Worm (Caenorhabditis elegans) whole organism, mixed stage, embryonic: Measurements from ENCODE around the gene T19C9.8.

Experiments
- M03D4.4 ChIP-seq: sonication (generic microtip); optimal IDR thresholded peaks from 2 replicates; lab custom pipeline; 2017; ENCODE audit warnings: mild to moderate bottlenecking, missing genetic modification characterization, missing compliant biosample characterization
- bed-3 ChIP-seq: fragments of 200-800 bp; sonication (Bioruptor generic); optimal IDR thresholded peaks from 3 replicates; lab custom pipeline; 2018; ENCODE audit warnings: mild to moderate bottlenecking, missing genetic modification characterization, moderate library complexity, missing compliant biosample characterization
- blmp-1 ChIP-seq: fragments of 150-350 bp; optimal IDR thresholded peaks from 2 replicates; lab custom pipeline; 2014; ENCODE audit warnings: missing biosample characterization, missing genetic modification characterization
- ceh-39 ChIP-seq: fragments of 150-350 bp; optimal IDR thresholded peaks from 2 replicates; lab custom pipeline; 2014; ENCODE audit warnings: missing biosample characterization, missing genetic modification characterization
- ceh-43 ChIP-seq: fragments of 200-800 bp; sonication (Bioruptor generic); optimal IDR thresholded peaks from 2 replicates; lab custom pipeline; 2018; ENCODE audit warnings: mild to moderate bottlenecking, missing genetic modification characterization, moderate library complexity, missing compliant biosample characterization
- cnd-1 ChIP-seq: fragments of 200-800 bp; sonication (Bioruptor generic); optimal IDR thresholded peaks from 2 replicates; lab custom pipeline; 2018; ENCODE audit warnings: mild to moderate bottlenecking, missing genetic modification characterization, missing compliant biosample characterization
- drap-1 ChIP-seq: fragments of 200-800 bp; sonication (Bioruptor generic); optimal IDR thresholded peaks from 3 replicates; lab custom pipeline; 2018; ENCODE audit warnings: mild to moderate bottlenecking, missing genetic modification characterization, missing compliant biosample characterization
- elt-1 ChIP-seq: sonication (generic microtip); optimal IDR thresholded peaks from 2 replicates; lab custom pipeline; 2017; ENCODE audit warnings: missing genetic modification characterization, mild to moderate bottlenecking, missing compliant biosample characterization, antibody characterized with exemption, moderate library complexity, borderline replicate concordance; ENCODE audit not compliant: insufficient read depth
- elt-3 ChIP-seq: fragments of 150-350 bp; optimal IDR thresholded peaks from 2 replicates; lab custom pipeline; 2014; ENCODE audit warnings: missing biosample characterization, missing genetic modification characterization
- flh-1 ChIP-seq: fragments of 200-800 bp; sonication (Bioruptor generic); optimal IDR thresholded peaks from 2 replicates; lab custom pipeline; 2018; ENCODE audit warnings: mild to moderate bottlenecking, missing genetic modification characterization, moderate library complexity, missing compliant biosample characterization
- ham-2 ChIP-seq: fragments of 200-800 bp; sonication (Bioruptor generic); optimal IDR thresholded peaks from 2 replicates; lab custom pipeline; 2018; ENCODE audit warnings: mild to moderate bottlenecking, missing genetic modification characterization, missing compliant biosample characterization
- hlh-1 ChIP-seq: fragments of 150-350 bp; optimal IDR thresholded peaks from 2 replicates; lab custom pipeline; 2014; ENCODE audit warnings: missing biosample characterization, missing genetic modification reagents, missing genetic modification characterization
- lin-13 ChIP-seq: fragments of 150-350 bp; optimal IDR thresholded peaks from 2 replicates; lab custom pipeline; 2014; ENCODE audit warnings: missing biosample characterization, missing genetic modification characterization
- lin-32 ChIP-seq: fragments of 200-800 bp; sonication (Bioruptor generic); optimal IDR thresholded peaks from 2 replicates; lab custom pipeline; 2018; ENCODE audit warnings: mild to moderate bottlenecking, missing genetic modification characterization, missing compliant biosample characterization
- lsy-2 ChIP-seq: fragments of 150-350 bp; optimal IDR thresholded peaks from 2 replicates; lab custom pipeline; 2014; ENCODE audit warnings: missing biosample characterization, missing genetic modification characterization
- nhr-12 ChIP-seq: fragments of 150-350 bp; optimal IDR thresholded peaks from 2 replicates; lab custom pipeline; 2014; ENCODE audit warnings: missing biosample characterization, missing genetic modification characterization
- nhr-237 ChIP-seq: fragments of 150-350 bp; optimal IDR thresholded peaks from 2 replicates; lab custom pipeline; 2014; ENCODE audit warnings: missing biosample characterization, missing genetic modification characterization
- nhr-28 ChIP-seq: fragments of 150-350 bp; optimal IDR thresholded peaks from 2 replicates; lab custom pipeline; 2014; ENCODE audit warnings: missing biosample characterization, missing genetic modification characterization
- nhr-76 ChIP-seq: sonication (generic microtip); optimal IDR thresholded peaks from 2 replicates; lab custom pipeline; 2017; ENCODE audit warnings: missing biosample characterization, missing genetic modification characterization
- pha-4 ChIP-seq: fragments of 150-350 bp; optimal IDR thresholded peaks from 2 replicates; lab custom pipeline; 2018; ENCODE audit warnings: missing biosample characterization, missing genetic modification reagents, missing genetic modification characterization
- sem-2 ChIP-seq: fragments of 200-800 bp; sonication (Bioruptor generic); optimal IDR thresholded peaks from 2 replicates; lab custom pipeline; 2018; ENCODE audit warnings: mild to moderate bottlenecking, missing genetic modification characterization, missing compliant biosample characterization
- snpc-4 ChIP-seq: fragments of 150-350 bp; optimal IDR thresholded peaks from 2 replicates; lab custom pipeline; 2014; ENCODE audit warnings: missing biosample characterization, missing genetic modification characterization
- sptf-1 ChIP-seq: sonication (generic microtip); optimal IDR thresholded peaks from 2 replicates; lab custom pipeline; 2017; ENCODE audit warnings: mild to moderate bottlenecking, missing genetic modification characterization, moderate library complexity, missing compliant biosample characterization
- tbx-8 ChIP-seq: fragments of 200-800 bp; sonication (Bioruptor generic); optimal IDR thresholded peaks from 2 replicates; lab custom pipeline; 2018; ENCODE audit warnings: mild to moderate bottlenecking, missing genetic modification characterization, moderate library complexity, missing compliant biosample characterization
- unc-39 ChIP-seq: fragments of 150-350 bp; optimal IDR thresholded peaks from 2 replicates; lab custom pipeline; 2014; ENCODE audit warnings: missing biosample characterization, missing genetic modification characterization
- unc-62 ChIP-seq: fragments of 150-350 bp; optimal IDR thresholded peaks from 2 replicates; lab custom pipeline; 2014; ENCODE audit warnings: missing biosample characterization, missing genetic modification reagents, missing genetic modification characterization
- zip-8 ChIP-seq: fragments of 150-350 bp; optimal IDR thresholded peaks from 2 replicates; lab custom pipeline; 2014; ENCODE audit warnings: missing biosample characterization, missing genetic modification characterization

T19C9.8 gene

ce11 chrV:17220345-17220744 lies 18.6 kb upstream of the T19C9.8 start, which contains the start of gene srh-109:
Gene srh-109, minus strand, starts transcription at chrV:17220445.
- peak; percentile 58 for TF ChIP-seq zip-8 (tag; lab: Kevin White, UChicago)
- TF ChIP-seq sptf-1 (tag; lab: Kevin White, UChicago), result no peak

DNA sequence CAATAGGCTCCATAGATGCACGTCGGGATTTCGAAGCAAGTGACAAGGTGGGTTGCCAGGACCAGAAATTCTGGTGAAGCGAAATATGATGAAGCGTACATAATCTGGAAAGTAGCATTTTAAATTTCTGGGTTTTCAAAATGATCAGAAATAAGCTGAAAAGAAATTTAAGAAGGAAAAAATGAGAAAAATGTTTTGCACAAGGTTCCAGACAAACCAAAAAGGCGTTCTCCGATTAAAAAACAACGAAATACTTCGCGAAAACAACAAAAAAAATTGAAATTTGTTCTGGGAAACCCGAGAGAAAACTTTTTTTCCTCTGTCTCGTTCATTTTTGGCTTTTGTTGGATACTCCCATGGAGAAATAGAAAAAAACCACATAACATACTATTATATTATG lies 15.6 kb upstream of the T19C9.8 start, which contains the start of gene srh-252:
Gene srh-252 (minus strand): TSS at position 101 of the 400 bp plus-strand sequence.
- TF ChIP-seq tbx-8 (GFP tag; lab: Kevin White, UChicago) (no peak), snpc-4 (tag; lab: Kevin White, UChicago) (no peak), lin-32 (GFP tag; lab: Kevin White, UChicago) (no peak), pha-4 (tag; lab: Kevin White, UChicago) (no peak), blmp-1 (no peak), flh-1 (no peak), nhr-76 (tag; lab: Kevin White, UChicago) (no peak), nhr-237 (no peak), bed-3 (GFP tag; lab: Kevin White, UChicago) (no peak)

DNA sequence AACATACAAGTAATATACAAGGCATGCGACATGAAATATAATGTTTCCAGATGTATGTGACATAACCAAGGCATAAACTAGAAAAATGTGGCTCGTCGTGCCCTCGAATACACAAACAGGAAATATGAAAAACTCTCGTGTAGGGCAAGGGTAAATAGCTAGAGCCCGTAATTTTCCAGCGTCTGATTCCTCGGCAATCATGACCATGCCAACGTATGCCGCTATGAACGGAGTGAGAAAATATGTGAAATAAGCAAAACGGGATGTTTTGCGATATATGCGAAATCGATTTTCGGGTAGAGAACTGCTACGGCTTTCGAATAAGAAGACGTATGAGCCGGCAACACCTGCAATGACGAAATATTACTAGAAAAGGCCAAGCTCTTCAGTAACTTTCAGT lies 13.5 kb upstream of the T19C9.8 start, which contains the start of gene scl-25:
Gene scl-25 (plus strand): TSS at position 301 of the 400 bp plus-strand sequence.
- TF ChIP-seq pha-4 (tag; lab: Kevin White, UChicago) (no peak), drap-1 (no peak), snpc-4 (tag; lab: Kevin White, UChicago) (no peak), sem-2 (GFP tag; lab: Kevin White, UChicago) (no peak), bed-3 (GFP tag; lab: Kevin White, UChicago) (no peak), elt-1 (tag; lab: Kevin White, UChicago) (no peak), flh-1 (no peak), lsy-2 (tag; lab: Kevin White, UChicago) (no peak), ceh-43 (GFP tag; lab: Kevin White, UChicago) (no peak), lin-13 (tag; lab: Kevin White, UChicago) (no peak), lin-32 (GFP tag; lab: Kevin White, UChicago) (no peak), unc-39 (tag; lab: Kevin White, UChicago) (no peak), ham-2 (GFP tag; lab: Kevin White, UChicago) (no peak), sptf-1 (tag; lab: Kevin White, UChicago) (no peak), tbx-8 (GFP tag; lab: Kevin White, UChicago) (no peak), nhr-28 (tag; lab: Kevin White, UChicago) (no peak), M03D4.4 (tag; lab: Kevin White, UChicago) (no peak), nhr-12 (tag; lab: Kevin White, UChicago) (no peak)

DNA sequence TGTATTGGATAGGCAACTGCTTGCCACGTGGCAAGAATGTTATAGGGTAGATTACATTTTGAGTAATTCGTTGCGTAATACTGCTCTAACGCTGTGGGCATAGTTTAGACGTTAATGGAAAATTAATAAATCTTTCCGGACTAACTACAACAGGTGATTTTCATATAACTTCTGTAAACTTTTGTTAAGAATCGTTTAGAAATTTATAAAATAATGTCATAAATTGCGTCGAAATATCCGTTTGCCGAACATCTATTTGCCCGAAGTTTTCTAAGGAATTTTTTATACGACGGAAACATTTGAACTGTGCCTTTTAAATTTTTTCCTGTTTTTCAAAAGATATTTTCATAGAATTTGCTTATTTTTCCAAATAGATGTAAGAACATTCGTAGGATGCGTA lies 12.8 kb upstream of the T19C9.8 start, which contains the start of gene srh-112:
Gene srh-112 (minus strand): TSS at position 101 of the 400 bp plus-strand sequence.
- no peak for TF ChIP-seq ham-2 (GFP tag; lab: Kevin White, UChicago)
- TF ChIP-seq snpc-4 (tag; lab: Kevin White, UChicago), result no peak
- no peak for TF ChIP-seq lsy-2 (tag; lab: Kevin White, UChicago)
- TF ChIP-seq nhr-12 (tag; lab: Kevin White, UChicago), result no peak
- no peak for TF ChIP-seq cnd-1 (tag; lab: Kevin White, UChicago)
- TF ChIP-seq zip-8 (tag; lab: Kevin White, UChicago), result no peak
- TF ChIP-seq ceh-43 (GFP tag; lab: Kevin White, UChicago), result no peak
- TF ChIP-seq hlh-1 (tag; lab: Kevin White, UChicago), result no peak
- TF ChIP-seq lin-32 (GFP tag; lab: Kevin White, UChicago), result no peak
- TF ChIP-seq nhr-237, result no peak
- TF ChIP-seq tbx-8 (GFP tag; lab: Kevin White, UChicago), result no peak

DNA sequence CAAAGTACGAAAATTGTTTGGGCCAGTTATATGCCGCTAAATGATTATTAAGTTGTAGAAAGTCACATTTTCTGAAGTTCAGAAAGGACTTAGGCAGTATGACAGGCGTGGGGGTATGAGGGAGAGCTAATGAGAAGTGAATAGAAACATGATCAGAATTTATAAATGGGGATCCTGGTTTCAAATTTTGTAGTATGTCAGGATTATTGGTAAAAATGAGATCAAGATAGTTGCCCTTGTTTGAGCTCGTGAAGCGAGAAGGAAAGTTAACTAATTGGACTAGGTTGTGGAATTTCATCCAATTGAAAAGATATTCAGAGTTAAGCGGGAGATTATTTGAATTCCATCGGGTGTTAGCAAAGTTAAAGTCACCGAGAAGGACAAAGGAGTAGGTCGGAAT lies 6.5 kb upstream of the T19C9.8 start:
- TF ChIP-seq sem-2 (GFP tag; lab: Kevin White, UChicago) (no peak), pha-4 (tag; lab: Kevin White, UChicago) (no peak), M03D4.4 (tag; lab: Kevin White, UChicago) (no peak), elt-1 (tag; lab: Kevin White, UChicago) (no peak), unc-39 (tag; lab: Kevin White, UChicago) (no peak), snpc-4 (tag; lab: Kevin White, UChicago) (no peak)

- TF ChIP-seq drap-1 (no peak), elt-1 (tag; lab: Kevin White, UChicago) (peak; percentile 61), ceh-39 (tag; lab: Kevin White, UChicago) (no peak), elt-3 (no peak), nhr-28 (tag; lab: Kevin White, UChicago) (no peak), unc-62 (GFP tag; lab: Kevin White, UChicago) (no peak)
- TF ChIP-seq, all 35 proteins: peak for 1
Observed at ce11 chrV:17236345-17236744, 2.6 kb upstream of the T19C9.8 start, which contains the start of gene T19C9.10. Gene T19C9.10, plus strand, starts transcription at chrV:17236592.
